Fruit fly (Drosophila melanogaster) whole organism, adult: ENCODE data around the gene scrt.

Experiments used
- CG11617 ChIP-seq: fragments of 200-800 bp; sonication (Bioruptor generic); optimal IDR thresholded peaks from 2 replicates; lab custom pipeline; 2017; ENCODE audit warnings: mild to moderate bottlenecking, missing biosample characterization, missing genetic modification reagents, missing genetic modification characterization
- CG12768 ChIP-seq: fragments of 200-800 bp; sonication (Bioruptor generic); optimal IDR thresholded peaks from 2 replicates; lab custom pipeline; 2017; ENCODE audit warnings: missing biosample characterization, missing genetic modification characterization, mild to moderate bottlenecking, moderate library complexity, missing genetic modification reagents
- CG14711 ChIP-seq: fragments of 200-800 bp; sonication (Bioruptor generic); optimal IDR thresholded peaks from 2 replicates; lab custom pipeline; 2018; ENCODE audit warnings: missing biosample characterization, mild to moderate bottlenecking, missing genetic modification characterization, moderate library complexity
- CG1620 ChIP-seq: fragments of 200-800 bp; sonication (Bioruptor generic); optimal IDR thresholded peaks from 2 replicates; lab custom pipeline; 2016; ENCODE audit warnings: missing biosample characterization, missing genetic modification characterization
- CG33017 ChIP-seq: fragments of 200-800 bp; sonication (Bioruptor generic); optimal IDR thresholded peaks from 2 replicates; lab custom pipeline; 2018; ENCODE audit warnings: missing biosample characterization, mild to moderate bottlenecking, missing genetic modification characterization, moderate library complexity
- CG5204 ChIP-seq: fragments of 200-800 bp; sonication (Bioruptor generic); optimal IDR thresholded peaks from 2 replicates; lab custom pipeline; 2016; ENCODE audit warnings: missing biosample characterization, missing genetic modification characterization
- CG7045 ChIP-seq: fragments of 200-800 bp; sonication (Bioruptor generic); optimal IDR thresholded peaks from 2 replicates; lab custom pipeline; 2017; ENCODE audit warnings: missing biosample characterization, mild to moderate bottlenecking, missing genetic modification characterization
- CG7101 ChIP-seq: fragments of 200-800 bp; sonication (Bioruptor generic); optimal IDR thresholded peaks from 2 replicates; lab custom pipeline; 2018; ENCODE audit warnings: missing biosample characterization, mild to moderate bottlenecking, missing genetic modification characterization, moderate library complexity
- Clk ChIP-seq: fragments of 200-800 bp; sonication (Bioruptor generic); optimal IDR thresholded peaks from 2 replicates; lab custom pipeline; 2017; ENCODE audit warnings: missing biosample characterization, missing genetic modification characterization
- Crg-1 ChIP-seq: fragments of 200-800 bp; sonication (Bioruptor generic); optimal IDR thresholded peaks from 2 replicates; lab custom pipeline; 2016; ENCODE audit warnings: missing biosample characterization, missing genetic modification characterization
- Hr96 ChIP-seq: fragments of 200-800 bp; sonication (Bioruptor generic); optimal IDR thresholded peaks from 2 replicates; lab custom pipeline; 2016; ENCODE audit warnings: missing biosample characterization, missing genetic modification characterization
- Mnt ChIP-seq: fragments of 200-800 bp; sonication (Bioruptor generic); optimal IDR thresholded peaks from 2 replicates; lab custom pipeline; 2016; ENCODE audit warnings: missing biosample characterization, mild to moderate bottlenecking, missing genetic modification characterization
- bab1 ChIP-seq: fragments of 200-800 bp; sonication (Bioruptor generic); optimal IDR thresholded peaks from 3 replicates; lab custom pipeline; 2019; ENCODE audit warnings: missing biosample characterization, mild to moderate bottlenecking, missing genetic modification characterization, moderate library complexity
- cic ChIP-seq: fragments of 200-800 bp; sonication (Bioruptor generic); optimal IDR thresholded peaks from 2 replicates; lab custom pipeline; 2017; ENCODE audit warnings: missing biosample characterization, mild to moderate bottlenecking, missing genetic modification characterization, moderate library complexity
- cnc ChIP-seq, 2 experiments: fragments of >200 bp; optimal IDR thresholded peaks; 2 replicates each; lab custom pipeline; 2017
- kay ChIP-seq: fragments of 200-800 bp; sonication (Bioruptor generic); peaks from one replicate; lab custom pipeline; 2016; ENCODE audit warnings: missing biosample characterization, missing genetic modification characterization, borderline replicate concordance
- ovo ChIP-seq: fragments of 200-800 bp; sonication (Bioruptor generic); optimal IDR thresholded peaks from 2 replicates; lab custom pipeline; 2016; ENCODE audit warnings: missing biosample characterization, missing genetic modification characterization
- pad ChIP-seq: fragments of 200-800 bp; sonication (Bioruptor generic); optimal IDR thresholded peaks from 3 replicates; lab custom pipeline; 2017; ENCODE audit warnings: missing biosample characterization, missing genetic modification characterization, mild to moderate bottlenecking, moderate library complexity, missing genetic modification reagents
- tj ChIP-seq: fragments of 200-800 bp; sonication (Bioruptor generic); optimal IDR thresholded peaks from 3 replicates; lab custom pipeline; 2017; ENCODE audit warnings: missing biosample characterization, mild to moderate bottlenecking, missing genetic modification characterization, moderate library complexity
- toe ChIP-seq: fragments of 200-800 bp; sonication (Bioruptor generic); optimal IDR thresholded peaks from 2 replicates; lab custom pipeline; 2016; ENCODE audit warnings: missing biosample characterization, missing genetic modification characterization

The scrt gene

DNA sequence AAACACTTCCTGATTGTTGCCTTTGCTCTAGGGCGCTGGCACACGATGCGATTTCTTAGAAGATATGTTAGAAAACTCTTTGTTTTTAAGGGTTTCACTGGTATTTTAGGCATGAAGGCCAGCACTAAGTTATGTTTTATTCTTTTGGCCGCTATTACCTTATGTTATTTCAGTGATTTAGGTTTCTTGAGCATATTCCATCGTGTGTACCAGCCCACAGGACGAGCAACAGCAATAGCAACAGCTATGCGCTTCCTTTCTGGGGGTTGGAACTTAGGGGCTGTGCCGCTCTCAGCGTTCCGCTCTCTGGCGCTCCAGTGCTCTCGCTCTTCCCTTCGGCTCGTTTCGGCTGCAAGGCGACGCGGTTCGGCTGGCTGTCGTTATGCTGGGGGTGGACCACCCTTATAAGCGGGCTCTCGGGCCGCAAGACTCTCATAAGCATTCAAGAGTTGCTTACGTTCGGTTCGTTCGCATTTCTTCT is at the start of gene scrt:
Gene scrt, plus strand, starts transcription at position 431 of the 481 bp plus-strand sequence.
- peak; percentile 16 for TF ChIP-seq tj (GFP tag; lab: Kevin White, UChicago)
- TF ChIP-seq Hr96 (GFP tag; lab: Kevin White, UChicago) = peak; percentile 9
- TF ChIP-seq CG12768 = no peak
- TF ChIP-seq CG5204 (GFP tag; lab: Kevin White, UChicago) = no peak
- no peak for TF ChIP-seq bab1 (GFP tag; lab: Kevin White, UChicago)
- no peak for TF ChIP-seq CG33017 (tag; lab: Kevin White, UChicago)
- no peak for TF ChIP-seq cic (GFP tag; lab: Kevin White, UChicago)
- TF ChIP-seq Crg-1 (GFP tag; lab: Kevin White, UChicago) = no peak
- TF ChIP-seq CG14711 (tag; lab: Kevin White, UChicago) = no peak
- TF ChIP-seq pad = peak; percentile 55
- no peak for TF ChIP-seq kay (GFP tag; lab: Kevin White, UChicago)
- TF ChIP-seq CG7045 (GFP tag; lab: Kevin White, UChicago) = peak; percentile 48
- no peak for TF ChIP-seq Mnt (GFP tag; lab: Kevin White, UChicago)
- TF ChIP-seq CG1620 (GFP tag; lab: Kevin White, UChicago) = no peak
- TF ChIP-seq ovo (GFP tag; lab: Kevin White, UChicago) = no peak
- TF ChIP-seq CG7101 (tag; lab: Kevin White, UChicago) = no peak
- no peak for TF ChIP-seq cnc (optimal IDR thresholded peaks at IDR 0.05; lab: Kevin White, UChicago)
- no peak for TF ChIP-seq toe (GFP tag; lab: Kevin White, UChicago)
- TF ChIP-seq Clk (GFP tag; lab: Kevin White, UChicago) = no peak
- TF ChIP-seq CG11617 = peak; percentile 10

DNA sequence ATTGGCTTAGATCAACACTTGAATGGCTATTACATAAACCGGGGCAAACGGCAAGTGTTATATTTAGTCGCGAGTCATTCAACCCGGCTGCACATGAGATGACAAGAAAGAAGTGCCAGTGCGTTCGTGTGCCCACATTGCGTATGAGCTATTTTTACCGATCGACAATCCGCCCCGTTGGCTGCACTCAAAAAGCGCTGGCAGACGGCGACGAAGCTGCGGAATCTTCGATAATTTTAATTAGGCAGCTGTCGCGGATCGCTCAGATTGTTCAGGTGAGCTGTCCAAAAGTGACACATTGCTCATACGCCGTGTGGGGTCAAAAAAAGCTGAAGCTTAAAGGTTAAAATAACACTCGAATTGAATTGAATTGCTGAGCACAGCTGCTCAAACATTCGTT is 49.6 kb upstream of the scrt start:
- TF ChIP-seq Hr96 (GFP tag; lab: Kevin White, UChicago) = no peak
- no peak for TF ChIP-seq Clk (GFP tag; lab: Kevin White, UChicago)
- TF ChIP-seq CG12768 = no peak
- no peak for TF ChIP-seq CG11617
- no peak for TF ChIP-seq Crg-1 (GFP tag; lab: Kevin White, UChicago)
- TF ChIP-seq CG7045 (GFP tag; lab: Kevin White, UChicago) = no peak
- TF ChIP-seq cic (GFP tag; lab: Kevin White, UChicago) = no peak
- TF ChIP-seq ovo (GFP tag; lab: Kevin White, UChicago) = no peak
- no peak for TF ChIP-seq kay (GFP tag; lab: Kevin White, UChicago)
- no peak for TF ChIP-seq Mnt (GFP tag; lab: Kevin White, UChicago)
- TF ChIP-seq CG14711 (tag; lab: Kevin White, UChicago) = no peak
- TF ChIP-seq tj (GFP tag; lab: Kevin White, UChicago) = no peak
- TF ChIP-seq CG1620 (GFP tag; lab: Kevin White, UChicago) = no peak
- TF ChIP-seq toe (GFP tag; lab: Kevin White, UChicago) = no peak
- no peak for TF ChIP-seq CG33017 (tag; lab: Kevin White, UChicago)

DNA sequence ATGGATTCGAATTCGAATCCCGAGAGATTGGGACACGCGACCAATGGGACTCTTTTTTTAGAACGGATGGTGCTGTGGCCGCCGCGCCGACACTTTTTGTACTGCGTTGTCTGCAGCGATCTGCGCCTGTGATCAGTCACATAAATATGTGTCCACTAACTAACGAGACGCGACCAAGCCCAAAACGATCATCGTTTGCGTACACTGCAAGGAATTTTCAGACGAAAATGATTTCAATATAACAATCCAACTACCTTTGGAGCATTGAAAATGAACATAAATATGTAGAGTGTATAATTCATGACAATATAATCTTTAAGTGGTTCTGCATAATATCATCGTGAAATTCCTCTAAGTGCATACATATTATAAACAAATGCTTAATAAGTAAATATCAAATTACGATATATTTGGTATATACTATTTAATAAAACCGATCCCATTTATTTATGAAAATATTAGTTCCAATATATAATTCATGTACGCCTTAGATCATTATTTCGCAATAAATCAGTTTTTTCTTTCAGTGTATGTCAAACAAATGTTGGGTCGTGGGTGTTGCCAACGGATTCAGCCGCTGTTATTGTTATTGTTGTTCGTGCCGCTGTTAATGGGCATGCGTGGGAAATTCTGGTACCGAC is 48.0 kb upstream of the scrt start, which contains the start of gene Eip63F-1:
Gene Eip63F-1, minus strand, starts transcription at position 51 of the 641 bp plus-strand sequence.
- TF ChIP-seq CG1620 (GFP tag; lab: Kevin White, UChicago) = no peak
- TF ChIP-seq Clk (GFP tag; lab: Kevin White, UChicago) = no peak
- TF ChIP-seq cnc (optimal IDR thresholded peaks at IDR 0.05; lab: Kevin White, UChicago) = no peak
- no peak for TF ChIP-seq CG7045 (GFP tag; lab: Kevin White, UChicago)
- TF ChIP-seq tj (GFP tag; lab: Kevin White, UChicago) = no peak
- no peak for TF ChIP-seq Mnt (GFP tag; lab: Kevin White, UChicago)
- no peak for TF ChIP-seq CG14711 (tag; lab: Kevin White, UChicago)
- no peak for TF ChIP-seq kay (GFP tag; lab: Kevin White, UChicago)
- TF ChIP-seq CG12768 = no peak
- TF ChIP-seq bab1 (GFP tag; lab: Kevin White, UChicago) = no peak
- no peak for TF ChIP-seq CG5204 (GFP tag; lab: Kevin White, UChicago)
- no peak for TF ChIP-seq ovo (GFP tag; lab: Kevin White, UChicago)
- TF ChIP-seq CG11617 = no peak
- no peak for TF ChIP-seq toe (GFP tag; lab: Kevin White, UChicago)
- TF ChIP-seq CG7101 (tag; lab: Kevin White, UChicago) = no peak
- no peak for TF ChIP-seq CG33017 (tag; lab: Kevin White, UChicago)

dm6 chr3L:3937806-3938205 is 45.9 kb upstream of the scrt start, which contains the start of gene CG10866:
CG10866 (minus strand) TSS chr3L:3937992.
- TF ChIP-seq bab1 (GFP tag; lab: Kevin White, UChicago) = no peak
- TF ChIP-seq CG12768 = no peak
- no peak for TF ChIP-seq ovo (GFP tag; lab: Kevin White, UChicago)
- no peak for TF ChIP-seq CG7045 (GFP tag; lab: Kevin White, UChicago)
- no peak for TF ChIP-seq cnc (optimal IDR thresholded peaks at IDR 0.05; lab: Kevin White, UChicago)

- TF ChIP-seq CG33017 (tag; lab: Kevin White, UChicago) (peak; percentile 78), tj (GFP tag; lab: Kevin White, UChicago) (peak; percentile 7), CG5204 (GFP tag; lab: Kevin White, UChicago) (no peak), Mnt (GFP tag; lab: Kevin White, UChicago) (peak; percentile 56), CG7101 (tag; lab: Kevin White, UChicago) (peak; percentile 86), pad (peak; percentile 10), bab1 (GFP tag; lab: Kevin White, UChicago) (peak; percentile 24), CG11617 (peak; percentile 70), kay (GFP tag; lab: Kevin White, UChicago) (peak; percentile 97), CG12768 (peak; percentile 67), CG1620 (GFP tag; lab: Kevin White, UChicago) (no peak), cic (GFP tag; lab: Kevin White, UChicago) (peak; percentile 86), Crg-1 (GFP tag; lab: Kevin White, UChicago) (no peak), Clk (GFP tag; lab: Kevin White, UChicago) (no peak), CG7045 (GFP tag; lab: Kevin White, UChicago) (peak; percentile 53), cnc (optimal IDR thresholded peaks at IDR 0.05; lab: Kevin White, UChicago) (no peak), CG14711 (tag; lab: Kevin White, UChicago) (peak; percentile 77), toe (GFP tag; lab: Kevin White, UChicago) (no peak), ovo (GFP tag; lab: Kevin White, UChicago) (no peak)
These were observed 43.4 kb upstream of the scrt start, which contains the start of gene CG12766 for dm6 chr3L:3940075-3940819. CG12766 (minus strand) TSS chr3L:3940125.
